Worm (Caenorhabditis elegans) whole organism, L1 larva: ENCODE measurements around the gene H28G03.2.

ENCODE experiments used
- aha-1 ChIP-seq: fragments of 150-350 bp; optimal IDR thresholded peaks from 2 replicates; lab custom pipeline; 2014; ENCODE audit warnings: missing biosample characterization, missing genetic modification characterization
- blmp-1 ChIP-seq: fragments of 150-350 bp; optimal IDR thresholded peaks from 2 replicates; lab custom pipeline; 2014; ENCODE audit warnings: missing biosample characterization, missing genetic modification characterization
- ceh-82 ChIP-seq, 3 experiments: fragments of 150-350 bp in 1 of 3; sonication (generic microtip) in 2 of 3; optimal IDR thresholded peaks; 2 replicates each; lab custom pipeline; 2014 to 2017; ENCODE audit warnings: missing biosample characterization in 3 of 3, missing genetic modification characterization in 3 of 3
- dpl-1 ChIP-seq, 3 experiments: fragments of 150-350 bp in 2 of 3; sonication (generic microtip) in 1 of 3; optimal IDR thresholded peaks; 2 replicates each; lab custom pipeline; 2014 to 2017; ENCODE audit warnings: missing biosample characterization in 3 of 3, missing genetic modification characterization in 3 of 3, missing genetic modification reagents in 3 of 3
- elt-2 ChIP-seq: sonication (generic microtip); optimal IDR thresholded peaks from 2 replicates; lab custom pipeline; 2016; ENCODE audit warnings: missing genetic modification characterization, mild to moderate bottlenecking, inconsistent platforms, missing compliant biosample characterization, missing genetic modification reagents
- lin-13 ChIP-seq: fragments of 150-350 bp; optimal IDR thresholded peaks from 2 replicates; lab custom pipeline; 2014; ENCODE audit warnings: missing biosample characterization, missing genetic modification reagents, missing genetic modification characterization
- lin-14 ChIP-seq: fragments of 200-800 bp; sonication (Bioruptor generic); optimal IDR thresholded peaks from 2 replicates; lab custom pipeline; 2018; ENCODE audit warnings: mild to moderate bottlenecking, missing genetic modification characterization, moderate library complexity, missing compliant biosample characterization
- nhr-71 ChIP-seq: sonication (generic microtip); optimal IDR thresholded peaks from 2 replicates; lab custom pipeline; 2016; ENCODE audit warnings: mild to moderate bottlenecking, missing genetic modification characterization, moderate library complexity, missing compliant biosample characterization
- nhr-76 ChIP-seq: sonication (generic microtip); optimal IDR thresholded peaks from 2 replicates; lab custom pipeline; 2017; ENCODE audit warnings: missing biosample characterization, missing genetic modification characterization
- pqm-1 ChIP-seq: sonication (generic microtip); optimal IDR thresholded peaks from 3 replicates; lab custom pipeline; 2017; ENCODE audit warnings: missing biosample characterization, missing genetic modification characterization
- sptf-1 ChIP-seq: fragments of 150-350 bp; optimal IDR thresholded peaks from 2 replicates; lab custom pipeline; 2014; ENCODE audit warnings: missing biosample characterization, missing genetic modification characterization
- ztf-4 ChIP-seq: fragments of 150-350 bp; optimal IDR thresholded peaks from 2 replicates; lab custom pipeline; 2014; ENCODE audit warnings: missing biosample characterization, missing genetic modification characterization

ce11 chrX:5208831-5209230 is 3.3 kb downstream of the H28G03.2 start:
- TF ChIP-seq sptf-1 (tag; lab: Kevin White, UChicago) (no peak), dpl-1 (GFP tag; optimal IDR thresholded peaks at IDR 0.05; lab: Kevin White, UChicago) (no peak), lin-14 (GFP tag; lab: Kevin White, UChicago) (peak; percentile 4), nhr-76 (tag; lab: Kevin White, UChicago) (no peak), elt-2 (tag; lab: Kevin White, UChicago) (no peak), lin-13 (no peak), ceh-82 (tag; optimal IDR thresholded peaks at IDR 0.05; lab: Kevin White, UChicago) (no peak), aha-1 (no peak), pqm-1 (tag; lab: Kevin White, UChicago) (no peak), nhr-71 (tag; lab: Kevin White, UChicago) (no peak), ztf-4 (tag; lab: Kevin White, UChicago) (no peak), blmp-1 (tag; lab: Kevin White, UChicago) (peak; percentile 73)
